Fruit fly (Drosophila melanogaster): Measurements from ENCODE around the gene Or19b.

dm6 chrX:20122153-20122552, 28.0 kb downstream of the Or19b start, which contains the start of gene CG34331:
- TF ChIP-seq CG8159 (tag; optimal IDR thresholded peaks at IDR 0.05) (no peak), Snoo (tag; optimal IDR thresholded peaks at IDR 0.05) (no peak), CG17806 (tag; optimal IDR thresholded peaks at IDR 0.05) (no peak), CG10348 (GFP tag; IDR thresholded peaks at IDR 0.05) (no peak), CG12605 (GFP tag; IDR thresholded peaks at IDR 0.05) (no peak), CG9948 (tag; optimal IDR thresholded peaks at IDR 0.05) (no peak), Pif1A (GFP tag; optimal IDR thresholded peaks at IDR 0.05) (no peak), Ets98B (GFP tag; IDR thresholded peaks at IDR 0.05) (no peak)

All from whole organism, pupa.